Worm (Caenorhabditis elegans) whole organism, L3 larva: ENCODE data around the gene hpr-9.

ENCODE experiments used
- ama-1 ChIP-seq: fragments of 150-350 bp; optimal IDR thresholded peaks from 2 replicates; lab custom pipeline; 2018
- ceh-28 ChIP-seq: fragments of 150-350 bp; optimal IDR thresholded peaks from 2 replicates; lab custom pipeline; 2014; ENCODE audit warnings: missing biosample characterization, missing genetic modification reagents, missing genetic modification characterization
- ceh-9 ChIP-seq: sonication (generic microtip); optimal IDR thresholded peaks from 2 replicates; lab custom pipeline; 2018; ENCODE audit warnings: missing biosample characterization, missing genetic modification characterization
- elt-1 ChIP-seq: fragments of 150-350 bp; optimal IDR thresholded peaks from 2 replicates; lab custom pipeline; 2014; ENCODE audit warnings: missing biosample characterization, missing genetic modification characterization
- nhr-77 ChIP-seq: fragments of 150-350 bp; optimal IDR thresholded peaks from 2 replicates; lab custom pipeline; 2014; ENCODE audit warnings: missing biosample characterization, missing genetic modification characterization
- snpc-4 ChIP-seq: fragments of 150-350 bp; optimal IDR thresholded peaks from 2 replicates; lab custom pipeline; 2014; ENCODE audit warnings: missing biosample characterization, missing genetic modification characterization

ce11 chrIII:10624564-10624963, 3.2 kb downstream of the hpr-9 start:
- TF ChIP-seq nhr-77 (tag; lab: Kevin White, UChicago) (no peak), elt-1 (tag; lab: Kevin White, UChicago) (no peak), ceh-9 (tag; lab: Kevin White, UChicago) (no peak), ama-1 (no peak), ceh-28 (tag; lab: Kevin White, UChicago) (no peak), snpc-4 (tag; lab: Kevin White, UChicago) (no peak)
